Fruit fly (Drosophila melanogaster) whole organism, adult: ENCODE data around the gene mgl.

Experiments used
- CG11617 ChIP-seq: fragments of 200-800 bp; sonication (Bioruptor generic); optimal IDR thresholded peaks from 2 replicates; lab custom pipeline; 2017; ENCODE audit warnings: mild to moderate bottlenecking, missing biosample characterization, missing genetic modification reagents, missing genetic modification characterization
- CG7045 ChIP-seq: fragments of 200-800 bp; sonication (Bioruptor generic); optimal IDR thresholded peaks from 2 replicates; lab custom pipeline; 2017; ENCODE audit warnings: missing biosample characterization, mild to moderate bottlenecking, missing genetic modification characterization
- CG7101 ChIP-seq: fragments of 200-800 bp; sonication (Bioruptor generic); optimal IDR thresholded peaks from 2 replicates; lab custom pipeline; 2018; ENCODE audit warnings: missing biosample characterization, mild to moderate bottlenecking, missing genetic modification characterization, moderate library complexity
- kay ChIP-seq: fragments of 200-800 bp; sonication (Bioruptor generic); peaks from one replicate; lab custom pipeline; 2016; ENCODE audit warnings: missing biosample characterization, missing genetic modification characterization, borderline replicate concordance

- TF ChIP-seq kay (GFP tag; lab: Kevin White, UChicago): no peak
- TF ChIP-seq CG7045 (GFP tag; lab: Kevin White, UChicago): no peak
- no peak for TF ChIP-seq CG7101 (tag; lab: Kevin White, UChicago)
- TF ChIP-seq CG11617: no peak
These were observed 31.6 kb downstream of the mgl start for dm6 chrX:9468285-9468684.
